Worm (Caenorhabditis elegans) whole organism, late embryonic: ENCODE data around the gene sru-48.

Experiments used
- C38D4.7 ChIP-seq: fragments of 200-800 bp; sonication (Bioruptor generic); optimal IDR thresholded peaks from 2 replicates; lab custom pipeline; 2018; ENCODE audit warnings: mild to moderate bottlenecking, missing genetic modification characterization, moderate library complexity, missing compliant biosample characterization
- K02D7.2 ChIP-seq: sonication (generic microtip); optimal IDR thresholded peaks from 2 replicates; lab custom pipeline; 2017; ENCODE audit warnings: mild to moderate bottlenecking, missing genetic modification characterization, missing compliant biosample characterization
- K09A11.1 ChIP-seq: sonication (generic microtip); optimal IDR thresholded peaks from 2 replicates; lab custom pipeline; 2017; ENCODE audit warnings: antibody characterized with exemption, mild to moderate bottlenecking, missing genetic modification characterization, missing compliant biosample characterization; ENCODE audit not compliant: insufficient read depth
- ceh-14 ChIP-seq: sonication (generic microtip); optimal IDR thresholded peaks from 2 replicates; lab custom pipeline; 2016; ENCODE audit warnings: missing genotype, missing genetic modification characterization, missing compliant biosample characterization
- ceh-19 ChIP-seq: fragments of 200-800 bp; sonication (Bioruptor generic); optimal IDR thresholded peaks from 2 replicates; lab custom pipeline; 2018; ENCODE audit warnings: mild to moderate bottlenecking, missing genetic modification characterization, missing compliant biosample characterization
- ceh-22 ChIP-seq: sonication (generic microtip); optimal IDR thresholded peaks from 2 replicates; lab custom pipeline; 2017; ENCODE audit warnings: missing biosample characterization, missing genetic modification characterization
- ceh-34 ChIP-seq: sonication (generic microtip); optimal IDR thresholded peaks from 2 replicates; lab custom pipeline; 2016; ENCODE audit warnings: mild to moderate bottlenecking, missing genetic modification characterization, missing compliant biosample characterization
- ceh-6 ChIP-seq: fragments of 200-800 bp; sonication (Bioruptor generic); optimal IDR thresholded peaks from 2 replicates; lab custom pipeline; 2018; ENCODE audit warnings: mild to moderate bottlenecking, missing genetic modification characterization, missing compliant biosample characterization
- ceh-9 ChIP-seq: sonication (generic microtip); optimal IDR thresholded peaks from 2 replicates; lab custom pipeline; 2016; ENCODE audit warnings: mild to moderate bottlenecking, missing genetic modification characterization, inconsistent platforms, missing compliant biosample characterization
- dmd-4 ChIP-seq: sonication (generic microtip); optimal IDR thresholded peaks from 2 replicates; lab custom pipeline; 2016; ENCODE audit warnings: borderline replicate concordance, missing genetic modification characterization, missing compliant biosample characterization
- elt-2 ChIP-seq: sonication (generic microtip); optimal IDR thresholded peaks from 2 replicates; lab custom pipeline; 2016; ENCODE audit warnings: missing genetic modification reagents, missing genetic modification characterization, missing compliant biosample characterization
- elt-4 ChIP-seq: sonication (generic microtip); optimal IDR thresholded peaks from 2 replicates; lab custom pipeline; 2016; ENCODE audit warnings: missing genetic modification characterization, missing compliant biosample characterization
- ets-4 ChIP-seq: sonication (generic microtip); optimal IDR thresholded peaks from 2 replicates; lab custom pipeline; 2016; ENCODE audit warnings: missing genetic modification characterization, missing compliant biosample characterization
- eyg-1 ChIP-seq: sonication (generic microtip); optimal IDR thresholded peaks from 2 replicates; lab custom pipeline; 2016; ENCODE audit warnings: missing genotype, missing genetic modification characterization, missing compliant biosample characterization
- fax-1 ChIP-seq: sonication (generic microtip); optimal IDR thresholded peaks from 2 replicates; lab custom pipeline; 2016; ENCODE audit warnings: missing genotype, missing genetic modification characterization, missing compliant biosample characterization
- fkh-10 ChIP-seq: fragments of 150-350 bp; optimal IDR thresholded peaks from 2 replicates; lab custom pipeline; 2014; ENCODE audit warnings: missing biosample characterization, missing genetic modification reagents, missing genetic modification characterization
- fkh-6 ChIP-seq: sonication (generic microtip); optimal IDR thresholded peaks from 2 replicates; lab custom pipeline; 2016; ENCODE audit warnings: missing genetic modification characterization, missing compliant biosample characterization
- hlh-6 ChIP-seq: sonication (generic microtip); optimal IDR thresholded peaks from 2 replicates; lab custom pipeline; 2016; ENCODE audit warnings: missing genotype, missing genetic modification characterization, missing compliant biosample characterization
- lim-6 ChIP-seq: sonication (generic microtip); optimal IDR thresholded peaks from 2 replicates; lab custom pipeline; 2016; ENCODE audit warnings: missing genetic modification characterization, missing compliant biosample characterization
- lin-11 ChIP-seq: fragments of 200-800 bp; sonication (Bioruptor generic); optimal IDR thresholded peaks from 2 replicates; lab custom pipeline; 2018; ENCODE audit warnings: mild to moderate bottlenecking, missing genetic modification characterization, missing compliant biosample characterization
- nhr-232 ChIP-seq: sonication (generic microtip); optimal IDR thresholded peaks from 2 replicates; lab custom pipeline; 2016; ENCODE audit warnings: missing genetic modification characterization, missing compliant biosample characterization
- npax-4 ChIP-seq: sonication (generic microtip); optimal IDR thresholded peaks from 2 replicates; lab custom pipeline; 2016; ENCODE audit warnings: missing genetic modification characterization, missing compliant biosample characterization
- pag-3 ChIP-seq: sonication (generic microtip); optimal IDR thresholded peaks from 2 replicates; lab custom pipeline; 2016; ENCODE audit warnings: missing compliant biosample characterization, missing genetic modification characterization, borderline replicate concordance
- pax-1 ChIP-seq: fragments of 150-350 bp; optimal IDR thresholded peaks from 2 replicates; lab custom pipeline; 2014; ENCODE audit warnings: missing biosample characterization, missing genetic modification characterization
- pha-2 ChIP-seq: sonication (generic microtip); optimal IDR thresholded peaks from 2 replicates; lab custom pipeline; 2017; ENCODE audit warnings: mild to moderate bottlenecking, missing genetic modification characterization, missing compliant biosample characterization
- pros-1 ChIP-seq: fragments of 150-350 bp; optimal IDR thresholded peaks from 2 replicates; lab custom pipeline; 2014; ENCODE audit warnings: missing biosample characterization, missing genetic modification reagents, missing genetic modification characterization
- ref-2 ChIP-seq: sonication (generic microtip); optimal IDR thresholded peaks from 2 replicates; lab custom pipeline; 2016; ENCODE audit warnings: missing genetic modification characterization, missing compliant biosample characterization
- sox-2 ChIP-seq: fragments of 200-800 bp; sonication (Bioruptor generic); IDR thresholded peaks from 2 replicates; pipeline ENCODE4 v1.3.6; 2022; ENCODE audit warnings: missing genetic modification reagents, missing genetic modification characterization, missing compliant biosample characterization
- sox-4 ChIP-seq: sonication (generic microtip); optimal IDR thresholded peaks from 2 replicates; lab custom pipeline; 2017; ENCODE audit warnings: mild to moderate bottlenecking, missing genetic modification characterization, inconsistent platforms, missing compliant biosample characterization
- syd-9 ChIP-seq: sonication (generic microtip); optimal IDR thresholded peaks from 2 replicates; lab custom pipeline; 2016; ENCODE audit warnings: mild to moderate bottlenecking, missing genetic modification characterization, moderate library complexity, missing compliant biosample characterization
- unc-3 ChIP-seq, 2 experiments: fragments of 200-800 bp in 1 of 2; sonication (Bioruptor generic) in 1 of 2; sonication (generic microtip) in 1 of 2; conservative IDR thresholded peaks in 1 of 2; optimal IDR thresholded peaks in 1 of 2; 2 replicates each; pipeline versions ENCODE4 v1.3.6 to Lab custom; 2016 to 2022; ENCODE audit warnings: missing compliant biosample characterization in 2 of 2, missing genetic modification characterization in 2 of 2, missing genetic modification reagents in 1 of 2
- unc-55 ChIP-seq: sonication (generic microtip); optimal IDR thresholded peaks from 2 replicates; lab custom pipeline; 2017; ENCODE audit warnings: missing biosample characterization, missing genetic modification reagents, missing genetic modification characterization
- ztf-16 ChIP-seq: sonication (generic microtip); optimal IDR thresholded peaks from 2 replicates; lab custom pipeline; 2017; ENCODE audit warnings: missing genetic modification characterization, missing compliant biosample characterization

The sru-48 gene

DNA sequence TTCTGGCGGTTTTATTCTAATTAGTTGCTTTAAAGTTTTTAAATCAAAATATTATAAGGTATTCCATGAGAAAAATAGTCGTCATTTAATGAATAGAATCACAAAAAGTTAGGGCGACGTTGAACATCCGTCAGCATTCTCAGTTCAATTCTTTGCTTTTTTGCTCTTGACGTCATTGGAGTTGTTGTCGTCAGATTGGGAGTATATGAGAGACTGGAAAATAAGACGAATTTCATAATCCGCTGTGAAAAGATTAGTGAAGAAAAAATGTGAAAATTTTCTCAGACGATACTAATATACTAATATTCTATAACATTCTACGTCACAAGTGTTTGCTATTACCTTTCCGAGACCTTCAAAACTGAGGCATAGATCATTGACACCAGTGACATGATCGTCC is 28.6 kb upstream of the sru-48 start:
- TF ChIP-seq K09A11.1 (tag; lab: Kevin White, UChicago) = no peak
- TF ChIP-seq ceh-34 = no peak
- no peak for TF ChIP-seq elt-2 (tag; lab: Kevin White, UChicago)
- TF ChIP-seq fax-1 (tag; lab: Kevin White, UChicago) = no peak
- TF ChIP-seq ceh-19 (GFP tag; lab: Kevin White, UChicago) = no peak
- no peak for TF ChIP-seq fkh-10 (GFP tag; lab: Kevin White, UChicago)
- no peak for TF ChIP-seq pros-1
- TF ChIP-seq unc-55 (GFP tag; lab: Kevin White, UChicago) = no peak
- TF ChIP-seq elt-4 (tag; lab: Kevin White, UChicago) = no peak
- no peak for TF ChIP-seq dmd-4 (tag; lab: Kevin White, UChicago)
- TF ChIP-seq pha-2 = no peak
- TF ChIP-seq lim-6 = no peak
- TF ChIP-seq ceh-22 (tag; lab: Kevin White, UChicago) = no peak
- no peak for TF ChIP-seq ceh-9
- no peak for TF ChIP-seq ceh-14
- no peak for TF ChIP-seq eyg-1
- TF ChIP-seq pax-1 = no peak
- TF ChIP-seq ets-4 (tag; lab: Kevin White, UChicago) = no peak

DNA sequence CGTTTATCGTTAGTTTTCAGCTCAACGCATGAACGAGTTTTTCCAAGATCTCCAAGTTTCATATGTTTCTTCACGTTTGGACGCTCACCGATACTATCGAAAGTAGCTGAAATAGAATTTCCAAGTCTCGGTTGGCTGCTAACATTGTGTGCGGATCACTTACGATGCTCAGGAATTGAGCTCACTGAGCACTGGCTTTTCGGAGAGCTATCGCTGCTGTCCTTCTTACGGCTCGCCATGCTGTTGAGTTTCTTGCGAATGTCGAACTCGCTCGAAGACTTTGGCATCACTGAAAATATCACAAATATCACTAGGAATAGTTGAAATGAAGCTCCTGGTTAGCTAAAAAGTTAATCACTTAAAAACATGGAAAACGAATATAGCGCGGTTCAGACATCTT is 28.1 kb upstream of the sru-48 start:
- TF ChIP-seq ceh-34 (no peak), fkh-10 (GFP tag; lab: Kevin White, UChicago) (no peak), pag-3 (tag; lab: Kevin White, UChicago) (no peak)
- TF ChIP-seq, all 69 proteins: peak for 0

DNA sequence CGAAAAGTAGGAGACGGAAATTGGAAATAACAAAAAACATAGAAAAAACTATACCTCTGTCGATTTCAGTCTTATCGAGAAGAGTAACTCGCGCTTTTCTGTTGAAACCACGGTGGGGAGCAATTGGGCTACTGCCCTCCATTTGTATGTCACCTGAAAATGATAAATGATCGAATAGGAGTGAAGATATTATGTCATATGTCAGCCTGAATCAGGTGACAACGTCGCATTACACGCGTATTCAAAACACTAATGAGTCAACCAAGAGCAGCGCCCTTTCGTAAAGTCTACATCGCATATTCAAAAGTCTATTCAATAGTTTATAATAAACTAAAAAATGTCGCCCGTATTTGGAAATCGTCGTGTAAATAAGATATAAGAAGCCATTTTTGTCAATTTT is 27.0 kb upstream of the sru-48 start:
- TF ChIP-seq lin-11 (tag; lab: Kevin White, UChicago) (no peak), unc-3 (GFP tag; conservative IDR thresholded peaks at IDR 0.05; lab: Robert Waterston, UW) (no peak), unc-3 (tag; optimal IDR thresholded peaks at IDR 0.05; lab: Kevin White, UChicago) (no peak), syd-9 (no peak), pag-3 (tag; lab: Kevin White, UChicago) (no peak), sox-2 (GFP tag; lab: Robert Waterston, UW) (no peak)

DNA sequence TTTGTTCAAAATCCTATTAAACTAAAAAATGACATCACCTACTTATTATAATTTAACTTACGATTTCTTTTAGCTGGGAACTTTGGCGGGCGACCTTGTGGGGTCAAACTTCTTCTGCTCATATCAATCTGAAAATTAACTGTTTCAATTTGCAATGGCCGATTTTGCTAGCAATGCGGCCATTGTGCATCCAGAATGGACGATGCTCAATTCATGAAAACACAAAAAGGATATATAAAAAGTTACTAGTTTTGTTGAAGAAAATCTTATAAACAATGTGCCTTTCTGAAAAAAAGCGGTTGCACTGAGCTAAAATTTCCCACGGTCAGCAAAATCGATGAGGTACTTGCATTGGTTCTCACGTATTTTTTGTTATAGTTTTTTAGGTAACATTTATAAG is 25.7 kb upstream of the sru-48 start, which contains the start of gene C31H2.3:
Gene C31H2.3, minus strand, starts transcription at position 101 of the 400 bp plus-strand sequence.
- no peak for TF ChIP-seq hlh-6 (tag; lab: Kevin White, UChicago)
- no peak for TF ChIP-seq C38D4.7 (GFP tag; lab: Kevin White, UChicago)
- TF ChIP-seq pha-2 = no peak
- no peak for TF ChIP-seq pag-3 (tag; lab: Kevin White, UChicago)
- TF ChIP-seq npax-4 (tag; lab: Kevin White, UChicago) = no peak
- TF ChIP-seq lin-11 (tag; lab: Kevin White, UChicago) = no peak
- TF ChIP-seq sox-4 (tag; lab: Kevin White, UChicago) = no peak
- no peak for TF ChIP-seq nhr-232 (tag; lab: Kevin White, UChicago)
- no peak for TF ChIP-seq ceh-22 (tag; lab: Kevin White, UChicago)
- no peak for TF ChIP-seq fkh-6 (tag; lab: Kevin White, UChicago)
- TF ChIP-seq, all 69 proteins: peak for 0

DNA sequence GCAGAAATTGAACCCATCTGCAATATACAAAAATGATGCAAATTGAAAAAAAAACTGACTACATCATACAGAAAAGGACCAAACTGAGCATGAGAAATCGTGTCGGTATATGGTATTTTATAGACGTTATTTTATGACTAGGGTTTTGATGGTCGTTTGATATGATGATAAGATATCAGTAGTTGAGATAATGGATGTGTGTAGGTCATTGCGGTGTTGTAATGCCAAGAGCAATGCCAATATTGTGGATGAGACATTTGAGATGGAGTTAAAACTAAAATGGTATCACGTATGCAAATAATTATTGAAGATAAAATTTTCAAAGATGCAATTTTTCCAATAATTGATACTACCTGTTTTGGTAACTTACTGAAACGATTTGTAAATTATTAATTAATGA is 20.3 kb upstream of the sru-48 start, which contains the start of gene C31H2.4:
Gene C31H2.4, minus strand, starts transcription at position 19 of the 400 bp plus-strand sequence.
- TF ChIP-seq K09A11.1 (tag; lab: Kevin White, UChicago) = no peak
- peak; percentile 79 for TF ChIP-seq elt-2 (tag; lab: Kevin White, UChicago)

DNA sequence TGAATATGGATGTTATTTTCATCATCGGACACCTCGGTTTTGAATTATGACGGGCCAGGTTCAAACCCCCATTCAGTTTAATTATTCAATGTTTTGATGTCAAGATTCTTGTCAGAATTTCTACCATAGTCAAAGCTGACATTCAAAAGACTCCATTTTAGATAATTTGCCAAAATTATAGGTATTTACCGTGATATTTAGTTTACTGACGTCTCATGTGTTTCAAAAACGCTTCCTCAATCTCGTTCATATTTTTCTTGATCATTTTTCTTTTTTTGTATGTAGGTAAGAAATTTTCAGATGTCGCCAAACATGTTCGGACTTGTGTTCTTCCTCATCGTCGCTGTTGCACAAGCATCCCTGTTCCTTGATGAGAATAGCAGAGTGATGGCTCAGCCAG is 17.2 kb upstream of the sru-48 start, which contains the start of gene EGAP5.1:
Gene EGAP5.1, plus strand, starts transcription at position 301 of the 400 bp plus-strand sequence.
- TF ChIP-seq ref-2 (tag; lab: Kevin White, UChicago) (no peak), sox-4 (tag; lab: Kevin White, UChicago) (no peak), ztf-16 (tag; lab: Kevin White, UChicago) (no peak), lim-6 (no peak), elt-2 (tag; lab: Kevin White, UChicago) (no peak), lin-11 (tag; lab: Kevin White, UChicago) (no peak), ceh-9 (no peak), ceh-22 (tag; lab: Kevin White, UChicago) (no peak), K02D7.2 (tag; lab: Kevin White, UChicago) (no peak), ceh-6 (GFP tag; lab: Kevin White, UChicago) (no peak), pax-1 (no peak)
